Fruit fly (Drosophila melanogaster) S2 (cell line): Measurements from ENCODE around the gene eIF1A.
A peak's percentile ranks its signal among the peaks of the same experiment; 100 is the strongest.

ENCODE experiments used
- CG8478 ChIP-seq: fragments of >200 bp; optimal IDR thresholded peaks from 2 replicates; lab custom pipeline; 2018
- CTCF ChIP-seq, 2 experiments: fragments of >200 bp; optimal IDR thresholded peaks; 2 replicates each; lab custom pipeline; 2018

eIF1A gene

DNA sequence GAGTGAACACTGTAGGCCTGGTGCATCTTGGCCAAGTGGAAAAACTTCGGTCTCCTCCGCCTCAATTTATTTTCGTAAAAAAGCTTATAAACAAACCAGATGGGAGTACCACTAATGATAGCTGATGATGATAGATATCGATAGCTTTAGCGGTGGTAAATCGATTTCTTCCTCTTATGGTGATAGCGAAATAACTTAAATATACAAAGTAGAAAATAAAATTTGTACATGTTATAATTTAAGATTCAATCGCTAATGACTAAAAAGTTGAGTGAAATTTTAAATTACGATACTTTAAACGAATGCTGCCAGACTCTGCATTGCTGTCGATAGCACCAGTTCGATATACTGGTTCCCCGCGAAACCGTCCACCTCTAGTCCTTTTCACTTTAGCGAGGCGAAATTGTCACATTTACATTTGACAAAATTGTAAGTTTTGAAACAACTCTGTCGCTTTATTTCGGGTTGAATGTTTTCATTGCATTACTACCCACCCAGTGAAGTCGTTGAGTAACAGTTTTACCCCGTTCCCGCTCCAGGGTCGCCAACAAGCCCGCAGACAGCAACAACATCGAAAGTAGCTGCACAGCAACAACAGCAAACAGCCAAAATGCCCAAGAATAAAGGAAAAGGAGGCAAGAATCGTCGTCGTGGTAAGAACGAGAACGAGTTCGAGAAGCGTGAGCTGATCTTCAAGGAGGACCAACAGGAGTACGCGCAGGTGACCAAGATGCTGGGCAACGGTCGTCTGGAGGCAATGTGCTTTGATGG lies at the start of gene eIF1A, which contains the start of gene Vps39:
eIF1A (plus strand) TSS at position 338 of the 771 bp plus-strand sequence.
Vps39 (minus strand) TSS at position 119 of the 771 bp plus-strand sequence.
- TF ChIP-seq CG8478 (lab: Kevin White, UChicago) (no peak), CTCF (optimal IDR thresholded peaks at IDR 0.05; lab: Kevin White, UChicago) (no peak)

DNA sequence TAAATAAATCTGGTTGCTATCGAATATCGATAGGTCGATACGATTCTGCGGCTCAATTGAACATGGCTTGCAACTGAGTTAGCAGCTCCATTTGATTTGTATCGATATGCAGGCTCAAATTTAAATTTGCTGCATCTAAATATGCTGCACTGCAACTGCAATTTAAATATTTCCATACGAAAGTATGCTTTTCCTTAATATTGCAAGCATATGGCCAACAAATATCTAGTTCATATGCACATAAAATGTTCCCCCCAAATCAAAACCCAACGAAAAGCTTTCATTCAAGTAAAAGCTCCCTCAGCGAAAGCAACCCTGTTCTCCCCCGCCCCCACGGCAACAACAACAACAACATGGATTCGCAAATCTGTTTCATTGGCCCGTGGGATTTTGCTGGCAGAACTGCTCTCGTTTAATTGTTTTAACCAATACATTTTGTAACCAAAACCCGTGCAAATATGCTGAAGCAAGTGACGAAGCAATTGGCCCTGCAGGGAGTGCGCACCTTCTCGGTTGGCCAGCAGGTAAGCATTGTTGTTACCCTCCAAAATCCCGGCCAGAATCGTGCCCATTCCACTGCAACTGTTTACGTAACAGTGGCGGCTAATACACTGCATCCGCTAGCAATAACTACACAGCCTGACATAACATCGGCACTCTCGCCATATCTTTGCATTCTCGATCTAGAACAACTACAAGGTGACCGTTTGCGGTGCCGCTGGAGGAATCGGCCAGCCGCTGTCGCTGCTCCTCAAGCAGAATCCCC lies 48.2 kb upstream of the eIF1A start, which contains the start of the genes CG7168 and Mdh2:
CG7168 (minus strand) TSS at position 40 of the 766 bp plus-strand sequence.
Mdh2 (plus strand) TSS at position 354 of the 766 bp plus-strand sequence.
- TF ChIP-seq CG8478 (lab: Kevin White, UChicago) (no peak), CTCF (optimal IDR thresholded peaks at IDR 0.05; lab: Kevin White, UChicago) (no peak)

DNA sequence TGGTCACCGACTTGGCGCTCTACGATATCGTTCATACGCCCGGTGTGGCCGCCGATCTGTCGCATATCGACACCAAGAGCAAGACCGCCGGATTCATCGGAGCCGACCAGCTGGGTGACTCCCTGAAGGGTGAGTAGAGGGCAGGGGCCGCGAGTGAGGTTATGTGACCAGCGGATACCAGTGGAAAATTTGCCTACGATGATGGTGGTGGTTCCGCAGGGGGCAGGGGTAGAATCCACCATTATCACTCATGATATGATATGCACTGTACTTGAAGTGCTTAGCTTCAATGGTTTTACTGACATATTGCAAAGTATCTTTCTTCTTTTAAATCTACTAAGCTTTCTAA lies 47.7 kb upstream of the eIF1A start:
- TF ChIP-seq CTCF (optimal IDR thresholded peaks at IDR 0.05; lab: Kevin White, UChicago) (no peak), CG8478 (lab: Kevin White, UChicago) (no peak)

DNA sequence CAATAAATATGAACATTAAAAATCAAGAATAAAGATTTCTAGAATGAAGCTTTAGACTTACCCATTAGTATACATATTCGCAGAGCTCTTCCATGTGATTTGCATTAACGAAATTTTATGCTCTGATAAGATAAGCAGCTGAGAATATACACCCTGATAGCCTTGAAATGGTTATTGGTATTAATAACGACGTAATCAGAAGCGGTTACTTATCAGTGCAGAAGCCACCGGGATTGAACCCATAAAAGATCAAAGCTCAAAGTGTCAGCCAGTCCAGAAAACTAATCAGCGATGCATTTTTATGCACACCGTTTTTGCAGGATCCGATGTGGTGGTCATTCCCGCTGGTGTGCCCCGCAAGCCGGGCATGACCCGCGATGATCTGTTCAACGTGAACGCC lies 47.1 kb upstream of the eIF1A start:
- no peak for TF ChIP-seq CG8478 (lab: Kevin White, UChicago)
- no peak for TF ChIP-seq CTCF (optimal IDR thresholded peaks at IDR 0.05; lab: Kevin White, UChicago)

DNA sequence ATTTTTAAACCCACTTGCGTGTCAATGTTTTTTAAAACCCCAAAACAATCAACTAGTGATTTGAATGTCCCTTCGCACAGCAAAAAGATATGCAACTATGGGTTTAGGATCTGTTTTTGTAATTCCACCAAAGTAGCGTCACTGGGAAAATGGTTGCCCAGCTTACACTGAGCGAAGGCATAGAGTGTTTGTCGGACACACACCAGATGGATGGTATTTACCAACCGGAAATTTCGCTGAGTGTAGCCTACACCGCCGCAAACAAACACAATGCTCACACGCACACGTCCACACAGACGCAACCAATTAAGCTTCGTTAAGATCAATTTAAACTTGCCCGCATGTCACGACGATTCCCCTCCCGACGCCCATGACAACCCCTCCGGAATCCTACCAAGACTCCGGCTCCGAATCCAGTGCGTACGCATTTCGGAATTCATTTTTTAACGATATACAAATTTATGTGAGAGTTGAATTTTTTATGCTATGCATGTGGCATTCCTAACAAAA lies 45.7 kb upstream of the eIF1A start:
- TF ChIP-seq CG8478 (lab: Kevin White, UChicago), result no peak

DNA sequence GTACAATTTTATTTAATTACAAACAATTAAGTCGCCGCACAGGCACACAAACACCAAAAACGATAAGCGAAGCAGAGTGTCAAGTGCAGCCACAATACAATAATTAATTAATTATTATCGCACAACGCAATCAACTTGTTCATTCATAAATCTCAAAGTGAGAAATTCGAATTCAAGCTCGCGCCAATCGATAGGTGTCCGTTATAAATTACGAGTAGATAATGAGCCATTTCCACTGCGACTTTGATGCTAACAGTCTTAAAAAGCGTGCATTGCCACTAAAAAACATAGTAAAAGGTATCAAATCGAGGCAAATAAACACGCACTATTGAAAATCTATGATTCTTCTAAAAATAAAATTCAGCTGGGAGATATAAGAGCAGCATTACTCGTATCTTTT lies 44.2 kb upstream of the eIF1A start:
- TF ChIP-seq CG8478 (lab: Kevin White, UChicago) (no peak), CTCF (optimal IDR thresholded peaks at IDR 0.05; lab: Kevin White, UChicago) (no peak)

DNA sequence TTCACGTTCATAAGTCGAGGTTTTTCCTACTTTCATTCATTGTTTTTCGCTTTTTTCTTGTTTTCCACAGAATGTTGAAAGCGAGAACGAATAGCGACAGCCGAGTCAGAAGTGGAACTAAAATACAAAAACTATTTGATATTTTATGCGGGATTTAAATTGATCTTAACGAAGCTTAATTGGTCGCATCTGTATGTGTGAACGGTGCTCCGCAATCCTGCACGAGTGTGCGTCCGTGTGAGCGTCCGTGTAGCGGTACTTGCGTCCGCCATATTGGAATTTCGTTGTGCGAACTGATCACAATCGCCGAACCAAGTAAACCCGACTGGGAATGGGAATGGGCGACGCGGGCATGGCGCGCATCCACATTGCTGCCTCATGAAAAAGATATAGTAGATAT lies 42.3 kb upstream of the eIF1A start:
- TF ChIP-seq CTCF (optimal IDR thresholded peaks at IDR 0.05; lab: Kevin White, UChicago) (no peak), CG8478 (lab: Kevin White, UChicago) (no peak)

DNA sequence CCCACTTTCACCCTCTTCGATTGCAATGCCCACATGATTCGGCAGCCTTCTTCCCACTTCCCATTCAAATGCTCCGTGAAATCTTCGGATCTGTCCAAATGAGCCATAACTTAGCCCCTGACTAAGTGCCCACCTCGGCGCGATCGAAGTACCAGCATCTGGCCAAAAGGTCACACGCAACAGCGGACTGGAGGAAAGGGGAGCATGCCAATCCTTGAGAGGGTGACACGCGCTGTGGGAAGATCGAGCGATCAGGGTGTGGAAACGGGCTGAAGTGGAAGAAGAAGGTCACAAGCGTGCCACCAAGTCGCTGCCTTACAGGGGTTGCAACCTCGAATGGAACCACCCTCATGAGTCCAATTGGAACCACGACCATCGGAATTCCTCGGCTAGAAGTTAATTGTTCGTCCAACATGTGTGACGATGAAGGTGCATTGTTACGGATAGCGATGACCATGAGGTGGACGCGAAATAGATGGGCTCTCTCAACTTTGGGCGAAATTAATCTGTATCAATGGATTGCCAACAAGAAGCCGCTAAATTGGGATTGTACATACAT lies 39.7 kb upstream of the eIF1A start:
- TF ChIP-seq CG8478 (lab: Kevin White, UChicago), result no peak
- no peak for TF ChIP-seq CTCF (optimal IDR thresholded peaks at IDR 0.05; lab: Kevin White, UChicago)

DNA sequence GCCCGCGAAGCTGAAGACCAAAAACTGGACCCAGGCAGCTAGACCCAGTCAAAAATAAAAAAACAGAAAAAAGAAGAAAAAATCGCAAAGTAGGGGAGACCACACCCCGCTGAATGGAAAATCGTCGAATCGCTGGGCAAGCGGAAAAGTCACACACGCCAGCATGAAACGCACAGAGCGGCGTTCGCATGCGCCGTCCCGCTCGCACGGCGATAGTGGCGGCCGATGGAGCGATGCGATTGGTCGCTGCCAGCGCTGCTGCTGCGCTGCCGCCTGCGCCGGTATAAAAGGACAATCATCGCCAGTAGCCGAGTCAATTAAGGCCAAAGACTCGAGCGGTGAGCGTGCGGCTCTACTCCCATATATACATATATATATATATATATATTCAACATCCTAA lies 38.6 kb upstream of the eIF1A start, which contains the start of gene repo:
repo (plus strand) TSS at position 314 of the 400 bp plus-strand sequence.
- TF ChIP-seq CG8478 (lab: Kevin White, UChicago), result no peak
- no peak for TF ChIP-seq CTCF (optimal IDR thresholded peaks at IDR 0.05; lab: Kevin White, UChicago)

DNA sequence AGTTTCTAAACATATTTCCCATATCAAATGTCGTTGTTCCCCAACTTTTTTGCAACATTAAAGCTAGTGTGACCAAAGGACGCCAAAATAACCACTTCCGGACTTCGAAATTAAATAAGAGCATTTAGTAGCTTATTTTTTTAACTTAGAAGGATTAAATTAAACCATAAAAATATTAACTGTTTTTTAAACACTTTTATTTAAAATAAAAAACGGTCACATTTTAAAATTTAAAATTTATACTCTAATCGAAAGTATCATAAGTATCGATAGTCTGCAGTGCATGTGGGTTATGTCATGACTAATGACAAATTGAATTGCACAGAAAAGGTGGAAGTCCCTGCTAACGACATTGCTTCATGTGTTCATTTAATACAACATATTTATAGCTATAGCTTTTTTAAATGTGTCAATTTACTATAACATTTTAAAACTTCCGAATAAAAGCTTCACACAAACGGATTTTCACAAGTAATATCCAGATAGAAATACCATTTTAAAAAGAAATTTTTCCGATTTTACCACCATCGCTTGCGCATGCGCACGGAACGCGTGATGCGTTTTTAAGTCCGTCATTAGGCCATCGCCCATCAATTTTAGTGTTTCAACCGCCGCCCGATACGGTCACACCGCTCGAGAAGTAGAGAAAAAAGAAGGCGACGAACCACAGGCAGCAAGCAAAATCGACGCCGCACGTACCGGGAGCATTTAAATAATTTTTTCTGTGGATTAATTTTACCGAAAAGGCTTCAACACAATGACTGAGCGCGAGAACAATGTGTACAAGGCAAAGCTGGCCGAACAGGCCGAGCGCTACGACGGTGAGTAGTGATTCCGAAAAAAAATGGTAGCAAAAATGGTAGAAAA lies 32.1 kb upstream of the eIF1A start, which contains the start of the genes CG7156 and 14-3-3epsilon:
CG7156 (minus strand) TSS at position 71 of the 867 bp plus-strand sequence.
14-3-3epsilon (plus strand) TSS at position 443 of the 867 bp plus-strand sequence.
- TF ChIP-seq CTCF (optimal IDR thresholded peaks at IDR 0.05; lab: Kevin White, UChicago) (peak in 1 of 2 experiments; percentile 8), CG8478 (lab: Kevin White, UChicago) (no peak)

DNA sequence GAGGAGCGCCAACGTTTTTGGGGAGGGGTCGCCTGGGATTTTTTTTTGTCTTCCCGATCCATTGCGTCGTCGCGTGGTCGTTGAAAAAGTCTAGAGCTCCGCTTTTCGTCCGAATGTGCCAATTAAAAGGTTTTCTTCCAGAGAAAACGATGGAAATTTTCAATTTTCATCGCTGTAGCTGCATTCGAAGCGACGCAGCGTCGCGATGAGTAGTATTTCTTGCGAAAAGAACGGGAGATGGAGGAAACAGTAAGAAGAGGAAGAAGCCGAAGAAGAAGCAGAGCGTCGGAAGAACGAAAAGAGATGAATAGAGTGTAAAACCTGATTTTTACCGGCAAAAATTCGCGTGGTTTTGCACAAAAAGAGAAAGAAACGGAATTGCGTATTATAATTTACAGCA lies 31.5 kb upstream of the eIF1A start:
- TF ChIP-seq CG8478 (lab: Kevin White, UChicago), result no peak
- TF ChIP-seq CTCF (optimal IDR thresholded peaks at IDR 0.05; lab: Kevin White, UChicago), result no peak

DNA sequence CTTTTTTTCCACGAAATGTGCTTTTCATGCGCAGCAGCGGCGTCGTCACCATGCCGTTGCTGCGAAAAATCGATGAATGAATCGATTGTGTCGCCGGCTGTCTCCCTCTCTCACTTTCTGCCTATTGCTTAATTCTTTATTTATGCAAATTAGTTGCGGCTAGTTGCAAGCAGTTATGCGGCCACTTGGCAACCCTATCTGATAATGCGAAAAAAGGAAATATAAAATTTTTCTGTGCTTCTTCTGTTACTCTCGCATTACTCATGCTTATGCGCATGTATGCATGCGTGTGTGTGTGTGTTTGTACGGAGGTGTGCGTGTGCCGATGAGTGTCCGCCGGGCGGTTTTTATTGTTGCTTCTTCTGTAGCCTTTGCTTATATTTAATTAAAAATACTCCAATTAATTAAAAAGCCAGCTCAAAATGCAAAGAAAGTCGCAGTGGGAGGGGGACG lies 30.7 kb upstream of the eIF1A start:
- TF ChIP-seq CG8478 (lab: Kevin White, UChicago) (no peak), CTCF (optimal IDR thresholded peaks at IDR 0.05; lab: Kevin White, UChicago) (no peak)
